Worm (Caenorhabditis elegans): ENCODE data around the gene srv-27.

srv-27 gene

DNA sequence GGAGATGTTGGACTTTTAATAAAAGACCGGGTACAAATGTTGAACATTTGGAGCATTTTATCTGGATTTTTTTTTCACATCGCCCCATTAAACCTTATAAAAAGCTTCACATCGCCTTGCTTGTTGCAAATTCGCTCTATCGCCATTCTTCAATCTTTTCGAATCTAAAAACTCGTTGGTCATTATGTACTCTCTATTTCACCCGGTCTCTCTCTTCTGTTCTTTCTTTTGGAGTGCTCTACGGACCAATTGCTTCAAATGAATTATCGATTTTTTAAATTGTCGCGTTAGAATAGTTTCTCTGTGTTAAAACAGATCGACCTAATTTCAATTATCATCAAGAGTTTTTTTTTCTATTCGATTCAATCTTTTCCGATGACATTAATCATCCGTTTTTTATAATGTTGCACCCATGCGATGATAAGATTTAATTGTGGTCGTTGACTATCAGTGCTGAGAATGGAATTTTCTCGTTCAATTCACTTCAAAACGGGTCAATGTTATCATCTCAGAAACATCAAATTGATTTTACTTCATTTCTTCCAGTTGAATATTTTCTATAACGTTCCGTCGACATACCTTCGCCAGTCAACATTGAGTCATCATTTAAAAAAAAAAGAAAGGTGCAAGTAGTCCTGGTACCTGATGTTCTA lies 29.3 kb upstream of the srv-27 start:
- TF ChIP-seq attf-5 (GFP tag; optimal IDR thresholded peaks at IDR 0.05) (peak; percentile 4), lin-35 (GFP tag; optimal IDR thresholded peaks at IDR 0.05) (peak in 1 of 3 experiments; percentile 12), ceh-40 (GFP tag; IDR thresholded peaks at IDR 0.05) (no peak), nhr-80 (tag; optimal IDR thresholded peaks at IDR 0.05) (peak; percentile 63), hmg-1.2 (GFP tag; IDR thresholded peaks at IDR 0.05) (peak; percentile 27; the same call in 1 of the 2 replicates), mcd-1 (GFP tag; IDR thresholded peaks at IDR 0.05) (0 out of 2 replicates have a peak, but pooled peaks have one; percentile 42), lsl-1 (GFP tag; optimal IDR thresholded peaks at IDR 0.05) (no peak)

DNA sequence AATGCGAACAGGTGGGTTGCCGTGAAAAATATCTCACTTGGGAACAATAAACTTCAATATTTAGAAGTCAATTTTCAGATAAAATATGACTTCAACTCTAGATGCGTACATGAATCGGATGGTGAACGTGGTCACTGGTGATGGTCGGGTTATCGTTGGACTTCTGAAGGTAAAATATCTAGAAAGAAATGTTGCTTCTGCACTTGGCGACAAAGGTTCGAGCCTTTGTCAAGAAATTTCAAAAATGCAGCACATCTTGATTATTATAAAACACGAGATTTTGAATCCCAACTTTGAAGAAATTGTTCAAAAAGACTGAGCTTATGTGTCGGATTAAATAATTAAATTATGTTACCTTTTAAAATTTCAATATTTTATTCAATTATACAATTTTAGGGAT lies 28.3 kb upstream of the srv-27 start, which contains the start of gene lsm-8:
TSS of gene lsm-8 (plus strand) at position 79 of the 400 bp plus-strand sequence.
- TF ChIP-seq hsf-1 (GFP tag; IDR thresholded peaks at IDR 0.05): peak; percentile 48
- no peak for TF ChIP-seq hlh-26 (GFP tag; conservative IDR thresholded peaks at IDR 0.05)
- TF ChIP-seq tbp1 (GFP tag; optimal IDR thresholded peaks at IDR 0.05): no peak
- no peak for TF ChIP-seq Y56A3A.18 (GFP tag; IDR thresholded peaks at IDR 0.05)
- peak; percentile 4 for TF ChIP-seq snpc-1.1 (tag; optimal IDR thresholded peaks at IDR 0.05; ENCODE audit: insufficient read depth)
- no peak for TF ChIP-seq nhr-80 (tag; optimal IDR thresholded peaks at IDR 0.05)
- TF ChIP-seq zfh-2 (GFP tag; conservative IDR thresholded peaks at IDR 0.05): no peak
- no peak for TF ChIP-seq F10E7.11 (tag; optimal IDR thresholded peaks at IDR 0.05)
- TF ChIP-seq lin-26 (GFP tag; IDR thresholded peaks at IDR 0.05): no peak
- TF ChIP-seq snpc-3.4 (tag; optimal IDR thresholded peaks at IDR 0.05): peak; percentile 11
- no peak for TF ChIP-seq T26A5.8 (tag; optimal IDR thresholded peaks at IDR 0.05)
- TF ChIP-seq ztf-26 (tag; optimal IDR thresholded peaks at IDR 0.05): no peak
- no peak for TF ChIP-seq C06A6.2 (GFP tag; conservative IDR thresholded peaks at IDR 0.05)
- no peak for TF ChIP-seq B0019.2 (GFP tag; conservative IDR thresholded peaks at IDR 0.05)
- TF ChIP-seq nhr-120 (GFP tag; IDR thresholded peaks at IDR 0.05): no peak
- no peak for TF ChIP-seq mes-4 (tag; optimal IDR thresholded peaks at IDR 0.05)
- TF ChIP-seq atf-7 (tag; optimal IDR thresholded peaks at IDR 0.05): no peak
- TF ChIP-seq nhr-179 (tag; optimal IDR thresholded peaks at IDR 0.05): no peak
- TF ChIP-seq bed-2 (GFP tag; IDR thresholded peaks at IDR 0.05): no peak

DNA sequence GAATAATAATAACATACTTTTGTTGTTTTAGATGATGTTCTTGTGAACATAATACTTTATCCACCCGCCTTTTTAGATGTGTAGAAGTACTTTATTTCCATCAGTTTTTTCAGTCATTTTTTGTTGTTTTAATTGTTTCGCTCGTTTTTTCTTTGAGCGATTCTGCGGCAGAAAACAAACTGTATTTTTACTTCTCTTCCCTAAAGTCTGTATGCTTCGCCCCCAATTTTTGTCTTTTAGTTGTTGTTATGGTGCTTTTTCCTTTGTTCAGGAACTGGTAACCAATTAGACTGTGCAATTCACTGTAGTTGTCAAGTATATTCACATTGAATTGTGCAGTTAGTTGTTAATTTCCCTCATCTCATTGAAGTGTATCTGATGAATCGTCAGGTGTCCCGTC lies 27.6 kb upstream of the srv-27 start:
- TF ChIP-seq F10E7.11 (tag; optimal IDR thresholded peaks at IDR 0.05) (peak; percentile 64), fkh-3 (tag; optimal IDR thresholded peaks at IDR 0.05) (no peak), egrh-3 (GFP tag; IDR thresholded peaks at IDR 0.05) (no peak), tbx-9 (tag; optimal IDR thresholded peaks at IDR 0.05; ENCODE audit: borderline replicate concordance) (peak; percentile 32), lag-1 (GFP tag; IDR thresholded peaks at IDR 0.05) (no peak), nhr-27 (tag; optimal IDR thresholded peaks at IDR 0.05) (peak; percentile 71), F33H1.4 (GFP tag; IDR thresholded peaks at IDR 0.05) (no peak), ceh-58 (GFP tag; IDR thresholded peaks at IDR 0.05) (no peak), B0035.1 (tag; optimal IDR thresholded peaks at IDR 0.05) (no peak), akir-1 (GFP tag; optimal IDR thresholded peaks at IDR 0.05) (no peak), mxl-1 (tag; optimal IDR thresholded peaks at IDR 0.05) (peak; percentile 40), snpc-4 (GFP tag; optimal IDR thresholded peaks at IDR 0.05) (peak; percentile 49), snpc-4 (tag; optimal IDR thresholded peaks at IDR 0.05) (peak in 2 of 4 experiments; percentile 44 to 69), D2030.7 (GFP tag; IDR thresholded peaks at IDR 0.05) (no peak; the same call in 1 of the 2 replicates), ztf-3 (GFP tag; optimal IDR thresholded peaks at IDR 0.05) (no peak), dox-1 (GFP tag; IDR thresholded peaks at IDR 0.05) (no peak), F52B5.7 (tag; optimal IDR thresholded peaks at IDR 0.05) (no peak), cebp-2 (GFP tag; IDR thresholded peaks at IDR 0.05) (0 out of 2 replicates have a peak, but pooled peaks have one; percentile 39), pbrm-1 (GFP tag; IDR thresholded peaks at IDR 0.05) (no peak), ZK185.1 (tag; optimal IDR thresholded peaks at IDR 0.05; ENCODE audit: poor library complexity, severe bottlenecking) (no peak), atf-7 (tag; optimal IDR thresholded peaks at IDR 0.05) (peak; percentile 44), xnd-1 (tag; optimal IDR thresholded peaks at IDR 0.05) (no peak), rec-8 (tag; optimal IDR thresholded peaks at IDR 0.05) (peak in 1 of 2 experiments; percentile 37)
